Worm (Caenorhabditis elegans): ENCODE measurements around the gene srz-9.
"Not testable (repeated sequence)": the region's sequence is repeated elsewhere in the genome, so short reads cannot be mapped to it uniquely, and the experiment has no call there.

Gene srz-9

ce11 chrIII:1263692-1264091, at the start of gene srz-9:
TSS of gene srz-9 (plus strand) at chrIII:1263992.
- not testable (repeated sequence) for TF ChIP-seq Y116A8C.19 (tag; optimal IDR thresholded peaks at IDR 0.05; ENCODE audit: borderline replicate concordance); nhr-47 (tag; optimal IDR thresholded peaks at IDR 0.05); ces-1 (GFP tag; optimal IDR thresholded peaks at IDR 0.05)

ce11 chrIII:1214121-1214673, 49.6 kb upstream of the srz-9 start:
- TF ChIP-seq unc-62 (GFP tag; optimal IDR thresholded peaks at IDR 0.05) (no peak), F16B12.6 (tag; optimal IDR thresholded peaks at IDR 0.05) (no peak), rnt-1 (tag; optimal IDR thresholded peaks at IDR 0.05) (no peak), sptf-1 (tag; optimal IDR thresholded peaks at IDR 0.05) (no peak), mef-2 (tag; optimal IDR thresholded peaks at IDR 0.05) (no peak), lir-3 (tag; optimal IDR thresholded peaks at IDR 0.05; ENCODE audit: poor library complexity) (no peak), lin-35 (GFP tag; optimal IDR thresholded peaks at IDR 0.05) (no peak), grh-1 (GFP tag; IDR thresholded peaks at IDR 0.05) (no peak), aly-2 (tag; optimal IDR thresholded peaks at IDR 0.05) (no peak)

ce11 chrIII:1214680-1215079, 49.1 kb upstream of the srz-9 start, which contains the start of gene Y119D3B.21:
TSS of gene Y119D3B.21 (plus strand) at chrIII:1215000.
- TF ChIP-seq sup-37 (GFP tag; optimal IDR thresholded peaks at IDR 0.05): no peak
- peak in 1 of 2 experiments; percentile 31 for TF ChIP-seq lin-35 (GFP tag; optimal IDR thresholded peaks at IDR 0.05)
- no peak for TF ChIP-seq unc-130 (tag; optimal IDR thresholded peaks at IDR 0.05)
- TF ChIP-seq fkh-10 (GFP tag; optimal IDR thresholded peaks at IDR 0.05): no peak
- no peak for TF ChIP-seq dsc-1 (tag; optimal IDR thresholded peaks at IDR 0.05)
- TF ChIP-seq mef-2 (tag; optimal IDR thresholded peaks at IDR 0.05): no peak
- TF ChIP-seq ceh-63 (GFP tag; optimal IDR thresholded peaks at IDR 0.05): no peak
- TF ChIP-seq fkh-4 (tag; optimal IDR thresholded peaks at IDR 0.05; ENCODE audit: borderline replicate concordance): no peak
- no peak for TF ChIP-seq alr-1 (tag; optimal IDR thresholded peaks at IDR 0.05; ENCODE audit: borderline replicate concordance)
- no peak for TF ChIP-seq nhr-76 (tag; optimal IDR thresholded peaks at IDR 0.05)
- TF ChIP-seq lir-3 (tag; optimal IDR thresholded peaks at IDR 0.05; ENCODE audit: poor library complexity): no peak
- no peak for TF ChIP-seq pax-3 (tag; optimal IDR thresholded peaks at IDR 0.05)
- no peak for TF ChIP-seq nhr-28 (tag; optimal IDR thresholded peaks at IDR 0.05)
- TF ChIP-seq ces-1 (GFP tag; optimal IDR thresholded peaks at IDR 0.05): no peak
- no peak for TF ChIP-seq fos-1 (tag; optimal IDR thresholded peaks at IDR 0.05)
- no peak for TF ChIP-seq ceh-8 (GFP tag; optimal IDR thresholded peaks at IDR 0.05)
- TF ChIP-seq ceh-88 (GFP tag; IDR thresholded peaks at IDR 0.05): no peak
- no peak for TF ChIP-seq grh-1 (GFP tag; IDR thresholded peaks at IDR 0.05)
- TF ChIP-seq lin-14 (GFP tag; optimal IDR thresholded peaks at IDR 0.05): no peak
- TF ChIP-seq nhr-71 (tag; optimal IDR thresholded peaks at IDR 0.05): no peak
- no peak for TF ChIP-seq unc-86 (tag; optimal IDR thresholded peaks at IDR 0.05)
- no peak for TF ChIP-seq nhr-12 (tag; optimal IDR thresholded peaks at IDR 0.05)
- peak; percentile 31 for TF ChIP-seq ama-1 (optimal IDR thresholded peaks at IDR 0.05)
- no peak for TF ChIP-seq egl-27 (tag; optimal IDR thresholded peaks at IDR 0.05)
- TF ChIP-seq unc-62 (GFP tag; optimal IDR thresholded peaks at IDR 0.05): no peak
- no peak for TF ChIP-seq ceh-90 (tag; optimal IDR thresholded peaks at IDR 0.05)
- TF ChIP-seq nhr-11 (tag; optimal IDR thresholded peaks at IDR 0.05): no peak
- TF ChIP-seq fkh-8 (tag; optimal IDR thresholded peaks at IDR 0.05): no peak
- TF ChIP-seq C04F5.9 (tag; optimal IDR thresholded peaks at IDR 0.05): no peak
- TF ChIP-seq C34B4.2 (tag; optimal IDR thresholded peaks at IDR 0.05): no peak
- TF ChIP-seq efl-1 (optimal IDR thresholded peaks at IDR 0.05): no peak
- peak in 1 of 2 experiments; percentile 74 for TF ChIP-seq efl-1 (GFP tag; optimal IDR thresholded peaks at IDR 0.05 in 1 of 2)
- no peak for TF ChIP-seq sox-4 (tag; optimal IDR thresholded peaks at IDR 0.05)
- TF ChIP-seq hpl-2 (GFP tag; optimal IDR thresholded peaks at IDR 0.05): no peak
- TF ChIP-seq elt-2 (tag; optimal IDR thresholded peaks at IDR 0.05): peak; percentile 87
- no peak for TF ChIP-seq ztf-11 (tag; optimal IDR thresholded peaks at IDR 0.05)
- no peak for TF ChIP-seq nhr-19 (GFP tag; conservative IDR thresholded peaks at IDR 0.05)

Measured in whole organism, L1 larva.